Fruit fly (Drosophila melanogaster): ENCODE data around the gene CG17078.

CG17078 gene

dm6 chr2L:283071-283482 is 5.0 kb upstream of the CG17078 start, which contains the start of gene CG11601 (continued):
- TF ChIP-seq MBD-R2 (GFP tag; IDR thresholded peaks at IDR 0.05) (peak; percentile 89), nmo (GFP tag; optimal IDR thresholded peaks at IDR 0.05) (peak; percentile 63), Dip3 (GFP tag; optimal IDR thresholded peaks at IDR 0.05) (peak; percentile 6), CG34422 (GFP tag; IDR thresholded peaks at IDR 0.05) (peak; percentile 52; the same call in 1 of the 3 replicates), CG10147 (GFP tag; optimal IDR thresholded peaks at IDR 0.05) (peak; percentile 21), zfh2 (GFP tag; optimal IDR thresholded peaks at IDR 0.05) (peak; percentile 65), Hr78 (GFP tag; optimal IDR thresholded peaks at IDR 0.05) (peak in 1 of 2 experiments; percentile 1), kni (GFP tag; optimal IDR thresholded peaks at IDR 0.05) (peak; percentile 24), pan (optimal IDR thresholded peaks at IDR 0.05) (no peak), pan (GFP tag; optimal IDR thresholded peaks at IDR 0.05 in 1 of 2, IDR thresholded peaks at IDR 0.05 in 1 of 2) (peak in 1 of 2 experiments; percentile 33), CG2889 (GFP tag; IDR thresholded peaks at IDR 0.05) (no peak), gt (GFP tag; IDR thresholded peaks at IDR 0.05) (no peak), CG34376 (GFP tag; optimal IDR thresholded peaks at IDR 0.05) (no peak), Rfx (GFP tag; IDR thresholded peaks at IDR 0.05) (peak; percentile 78), schlank (tag; optimal IDR thresholded peaks at IDR 0.05) (no peak), nerfin-1 (tag; optimal IDR thresholded peaks at IDR 0.05) (peak; percentile 10), Kr (GFP tag; optimal IDR thresholded peaks at IDR 0.05) (no peak), Oli (tag; optimal IDR thresholded peaks at IDR 0.05) (no peak), CG1792 (GFP tag; optimal IDR thresholded peaks at IDR 0.05) (peak; percentile 70), hb (GFP tag; IDR thresholded peaks at IDR 0.05; ENCODE audit: partially characterized antibody) (no peak), CG15514 (GFP tag; optimal IDR thresholded peaks at IDR 0.05) (peak; percentile 80), pb (GFP tag; optimal IDR thresholded peaks at IDR 0.05) (no peak), CG17829 (tag; optimal IDR thresholded peaks at IDR 0.05) (peak; percentile 34), NC2α (GFP tag; optimal IDR thresholded peaks at IDR 0.05) (no peak), ken (GFP tag; IDR thresholded peaks at IDR 0.05) (peak; percentile 63; the same call in 2 of the 3 replicates), gro (GFP tag; optimal IDR thresholded peaks at IDR 0.05) (peak; percentile 21), CG8281 (tag; optimal IDR thresholded peaks at IDR 0.05) (no peak), Sin3A (optimal IDR thresholded peaks at IDR 0.05) (peak; percentile 27), Chrac-16 (GFP tag; optimal IDR thresholded peaks at IDR 0.05) (peak; percentile 4), HLH3B (GFP tag; IDR thresholded peaks at IDR 0.05) (no peak), bsh (GFP tag; optimal IDR thresholded peaks at IDR 0.05) (peak in 1 of 2 experiments; percentile 39), CG34224 (GFP tag; IDR thresholded peaks at IDR 0.05; ENCODE audit: partially characterized antibody) (no peak), Stat92E (GFP tag; optimal IDR thresholded peaks at IDR 0.05) (no peak), tll (GFP tag; optimal IDR thresholded peaks at IDR 0.05) (no peak), Meics (GFP tag; optimal IDR thresholded peaks at IDR 0.05) (no peak), CG14965 (GFP tag; optimal IDR thresholded peaks at IDR 0.05; ENCODE audit: borderline replicate concordance) (no peak), E2f2 (GFP tag; IDR thresholded peaks at IDR 0.05) (peak; percentile 72), Bgb (GFP tag; IDR thresholded peaks at IDR 0.05; ENCODE audit: partially characterized antibody) (peak; percentile 53), CG8765 (GFP tag; IDR thresholded peaks at IDR 0.05) (peak; percentile 48; the same call in 1 of the 2 replicates), CG14441 (GFP tag; IDR thresholded peaks at IDR 0.05) (0 out of 2 replicates have a peak, but pooled peaks have one; percentile 26), CG11723 (GFP tag; optimal IDR thresholded peaks at IDR 0.05) (no peak), CG15011 (GFP tag; optimal IDR thresholded peaks at IDR 0.05) (no peak), CG42726 (GFP tag; IDR thresholded peaks at IDR 0.05; ENCODE audit: partially characterized antibody) (0 out of 2 replicates have a peak, but pooled peaks have one; percentile 40), cato (GFP tag; optimal IDR thresholded peaks at IDR 0.05; ENCODE audit: borderline replicate concordance) (no peak), h (optimal IDR thresholded peaks at IDR 0.05) (no peak), Doc3 (GFP tag; IDR thresholded peaks at IDR 0.05; ENCODE audit: partially characterized antibody) (no peak), CG17361 (GFP tag; IDR thresholded peaks at IDR 0.05) (peak; percentile 59; the same call in 1 of the 3 replicates), dmrt99B (tag; optimal IDR thresholded peaks at IDR 0.05) (no peak), Mrtf (GFP tag; IDR thresholded peaks at IDR 0.05) (no peak), CG2120 (GFP tag; optimal IDR thresholded peaks at IDR 0.05) (peak; percentile 60)
